Worm (Caenorhabditis elegans) whole organism, midembryonic: ENCODE measurements around the gene K02F6.3.
"Not testable (repeated sequence)": the region's sequence is repeated elsewhere in the genome, so short reads cannot be mapped to it uniquely, and the experiment has no call there.

Experiments used
- T22C8.4 ChIP-seq: fragments of 200-800 bp; sonication (Bioruptor generic); IDR thresholded peaks from 2 replicates; pipeline ENCODE4 v1.3.6; 2022; ENCODE audit warnings: missing genetic modification characterization, missing compliant biosample characterization
- cog-1 ChIP-seq: sonication (generic microtip); optimal IDR thresholded peaks from 2 replicates; lab custom pipeline; 2016; ENCODE audit warnings: missing genetic modification characterization, missing compliant biosample characterization
- flt-1 ChIP-seq: fragments of 200-800 bp; sonication (Bioruptor generic); IDR thresholded peaks from 2 replicates; pipeline ENCODE4 v1.3.6; 2022; ENCODE audit warnings: missing genetic modification characterization, missing compliant biosample characterization
- med-1 ChIP-seq: sonication (generic microtip); optimal IDR thresholded peaks from 2 replicates; lab custom pipeline; 2017; ENCODE audit warnings: missing genetic modification characterization, mild to moderate bottlenecking, missing compliant biosample characterization, antibody characterized with exemption, missing genetic modification reagents; ENCODE audit not compliant: insufficient read depth
- tab-1 ChIP-seq: fragments of 200-800 bp; sonication (Bioruptor generic); IDR thresholded peaks from 2 replicates; pipeline ENCODE4 v1.3.6; 2022; ENCODE audit warnings: missing genetic modification characterization, missing compliant biosample characterization
- ztf-23 ChIP-seq: fragments of 200-800 bp; sonication (Bioruptor generic); IDR thresholded peaks from 2 replicates; pipeline ENCODE4 v1.3.6; 2022; ENCODE audit warnings: missing genetic modification reagents, missing genetic modification characterization, missing compliant biosample characterization
- ztf-29 ChIP-seq: fragments of 200-800 bp; sonication (Bioruptor generic); IDR thresholded peaks from 2 replicates; pipeline ENCODE4 v1.3.6; 2022; ENCODE audit warnings: missing genetic modification reagents, missing genetic modification characterization, missing compliant biosample characterization

DNA sequence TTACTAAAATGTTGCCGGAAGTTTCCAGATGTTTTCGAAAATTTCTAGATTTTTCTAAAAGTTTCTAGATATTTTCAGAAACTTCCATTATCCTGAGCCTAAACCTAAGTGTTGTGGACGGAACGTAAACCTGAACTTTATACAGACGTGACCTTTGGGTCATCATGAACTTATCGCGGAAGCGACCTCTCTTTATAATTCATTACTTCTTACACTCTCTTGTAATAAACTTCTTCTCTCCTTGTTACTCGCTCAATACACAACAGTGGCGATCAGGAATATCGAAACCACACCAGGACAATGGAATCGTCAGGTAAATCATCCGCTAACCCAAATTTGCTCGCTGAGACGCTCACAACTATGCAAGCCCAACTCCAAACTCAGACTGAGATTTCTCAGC lies 7.6 kb downstream of the K02F6.3 start, which contains the start of gene K02F6.1:
- not testable (repeated sequence) for TF ChIP-seq flt-1 (GFP tag; lab: Robert Waterston, UW); ztf-29 (GFP tag; lab: Robert Waterston, UW); tab-1 (GFP tag; lab: Robert Waterston, UW); cog-1; ztf-23; med-1; T22C8.4
